Fruit fly (Drosophila melanogaster) whole organism, embryonic: ENCODE data around the gene Kdm2.

Source experiments
- CG10959 ChIP-seq: fragments of 200-800 bp; sonication (Bioruptor generic); IDR thresholded peaks from 2 replicates; pipeline ENCODE4 v1.3.6; 2022; ENCODE audit warnings: missing biosample characterization, missing genetic modification characterization
- CG12299 ChIP-seq: fragments of 200-800 bp; sonication (Bioruptor generic); optimal IDR thresholded peaks from 2 replicates; lab custom pipeline; 2018; ENCODE audit warnings: missing biosample characterization, mild to moderate bottlenecking, missing genetic modification characterization
- CG3995 ChIP-seq: fragments of 200-800 bp; sonication (Bioruptor generic); optimal IDR thresholded peaks from 3 replicates; lab custom pipeline; 2016; ENCODE audit warnings: missing biosample characterization, missing genetic modification characterization
- CG8089 ChIP-seq: fragments of 200-800 bp; sonication (Bioruptor generic); optimal IDR thresholded peaks from 3 replicates; lab custom pipeline; 2016; ENCODE audit warnings: missing biosample characterization, missing genetic modification characterization
- Dp ChIP-seq: fragments of 200-800 bp; sonication (Bioruptor generic); optimal IDR thresholded peaks from 2 replicates; lab custom pipeline; 2018; ENCODE audit warnings: missing biosample characterization, mild to moderate bottlenecking, missing genetic modification characterization, moderate library complexity
- Sox102F ChIP-seq: fragments of 200-800 bp; sonication (Bioruptor generic); optimal IDR thresholded peaks from 2 replicates; lab custom pipeline; 2018; ENCODE audit warnings: missing biosample characterization, mild to moderate bottlenecking, missing genetic modification characterization, moderate library complexity
- crol ChIP-seq: fragments of 200-800 bp; sonication (Bioruptor generic); IDR thresholded peaks from 2 replicates; pipeline ENCODE4 v1.3.6; 2022; ENCODE audit warnings: missing biosample characterization, missing genetic modification characterization
- hkb ChIP-seq, 2 experiments: fragments of 200-800 bp in 1 of 2; fragments of >200 bp in 1 of 2; sonication (Bioruptor generic) in 1 of 2; IDR thresholded peaks in 1 of 2; optimal IDR thresholded peaks in 1 of 2; 2 replicates each; pipeline versions ENCODE4 v1.3.6 to Lab custom; 2017 to 2022; ENCODE audit warnings: missing biosample characterization in 1 of 2, missing genetic modification characterization in 1 of 2

DNA sequence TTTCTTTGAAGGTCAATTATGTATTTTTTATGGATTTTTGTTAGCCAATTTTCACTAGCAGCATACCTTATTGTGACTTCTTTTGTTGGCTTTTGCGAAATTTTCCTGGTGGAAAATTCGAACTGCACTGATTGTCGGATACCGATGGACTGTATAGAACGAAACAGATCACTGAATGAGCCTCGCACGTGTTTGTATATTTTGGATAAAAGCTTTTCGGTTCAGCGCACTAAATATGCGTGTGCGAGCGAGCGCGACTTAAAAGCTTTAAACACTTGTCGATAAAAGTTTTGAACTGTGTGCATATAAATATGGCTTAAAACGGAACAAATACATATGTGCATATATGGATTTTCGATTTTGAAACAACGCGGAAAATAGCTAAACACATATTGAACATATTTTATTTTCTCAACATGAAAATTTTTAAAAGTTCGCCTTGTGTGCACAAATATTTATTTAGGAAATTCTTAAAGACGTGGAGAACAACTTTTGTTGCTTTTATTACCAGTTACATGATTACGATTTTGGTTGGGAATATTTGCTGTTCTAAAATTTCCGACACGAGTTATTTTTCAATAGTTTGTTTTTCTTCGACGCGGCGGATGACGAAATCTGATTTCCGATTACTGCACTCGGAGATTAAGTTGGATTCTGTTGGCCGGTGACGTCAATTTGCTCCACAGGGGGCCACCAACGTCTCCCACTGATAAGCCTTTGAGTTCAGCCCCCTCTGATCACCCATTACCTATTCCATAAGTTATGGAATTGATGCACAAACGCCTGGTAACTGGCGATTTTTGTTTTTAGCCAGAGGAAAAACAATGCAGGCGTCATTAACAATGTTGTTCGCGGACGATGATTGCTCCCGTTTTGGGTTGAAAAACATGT, 3.0 kb upstream of the Kdm2 start:
- no peak for TF ChIP-seq hkb (optimal IDR thresholded peaks at IDR 0.05; lab: Kevin White, UChicago)
- no peak for TF ChIP-seq hkb (GFP tag; IDR thresholded peaks at IDR 0.05; lab: Robert Waterston, UW)
- TF ChIP-seq Dp (GFP tag; lab: Kevin White, UChicago) = no peak
- no peak for TF ChIP-seq Sox102F (GFP tag; lab: Kevin White, UChicago)
- no peak for TF ChIP-seq crol (GFP tag; lab: Robert Waterston, UW)
- no peak for TF ChIP-seq CG12299
- TF ChIP-seq CG10959 = no peak
- no peak for TF ChIP-seq CG8089 (GFP tag; lab: Kevin White, UChicago)
- TF ChIP-seq CG3995 (GFP tag; lab: Kevin White, UChicago) = no peak
